Fruit fly (Drosophila melanogaster) whole organism, wandering third instar larva: ENCODE data around the gene Herc4.
A peak's percentile ranks its signal among the peaks of the same experiment; 100 is the strongest.

Source experiments
- Abd-B ChIP-seq: fragments of >200 bp; optimal IDR thresholded peaks from 2 replicates; lab custom pipeline; 2017; ENCODE audit warnings: missing biosample characterization, missing genetic modification characterization
- CG32264 ChIP-seq: fragments of 200-800 bp; sonication (Bioruptor generic); optimal IDR thresholded peaks from 2 replicates; lab custom pipeline; 2016; ENCODE audit warnings: missing biosample characterization, missing genetic modification characterization
- CG9705 ChIP-seq: fragments of 200-800 bp; sonication (Bioruptor generic); optimal IDR thresholded peaks from 2 replicates; lab custom pipeline; 2018; ENCODE audit warnings: missing biosample characterization, mild to moderate bottlenecking, missing genetic modification characterization
- CrebA ChIP-seq: fragments of 200-800 bp; sonication (Bioruptor generic); optimal IDR thresholded peaks from 2 replicates; lab custom pipeline; 2016; ENCODE audit warnings: missing biosample characterization, mild to moderate bottlenecking, missing genetic modification characterization, borderline replicate concordance
- Dfd ChIP-seq: fragments of >200 bp; optimal IDR thresholded peaks from 2 replicates; lab custom pipeline; 2017; ENCODE audit warnings: missing biosample characterization, missing genetic modification characterization
- Dif ChIP-seq: fragments of 200-275, 200-300 bp; sonication (Bioruptor generic); optimal IDR thresholded peaks from 2 replicates; lab custom pipeline; 2018; ENCODE audit warnings: missing biosample characterization, missing genetic modification characterization; ENCODE audit not compliant: partially characterized antibody
- GATAd ChIP-seq: sonication (Bioruptor generic); optimal IDR thresholded peaks from 2 replicates; lab custom pipeline; 2016; ENCODE audit warnings: missing biosample characterization, missing genetic modification characterization
- HLH106 ChIP-seq: fragments of 200-800 bp; optimal IDR thresholded peaks from 3 replicates; lab custom pipeline; 2019; ENCODE audit warnings: missing biosample characterization, mild to moderate bottlenecking, missing genetic modification characterization, moderate library complexity
- Hnf4 ChIP-seq: fragments of 200-800 bp; sonication (Bioruptor generic); optimal IDR thresholded peaks from 2 replicates; lab custom pipeline; 2016; ENCODE audit warnings: missing biosample characterization, mild to moderate bottlenecking, missing genetic modification characterization
- Hr78 ChIP-seq: fragments of >200 bp; optimal IDR thresholded peaks from 2 replicates; lab custom pipeline; 2017; ENCODE audit warnings: missing biosample characterization, missing genetic modification characterization
- Jra ChIP-seq: sonication (Bioruptor generic); optimal IDR thresholded peaks from 2 replicates; lab custom pipeline; 2016; ENCODE audit warnings: missing biosample characterization, missing genetic modification characterization
- Mio ChIP-seq: sonication (Bioruptor generic); optimal IDR thresholded peaks from 2 replicates; lab custom pipeline; 2016; ENCODE audit warnings: missing biosample characterization, missing genetic modification characterization
- Myc ChIP-seq: fragments of >200 bp; optimal IDR thresholded peaks from 2 replicates; lab custom pipeline; 2017
- N ChIP-seq: fragments of >200 bp; optimal IDR thresholded peaks from 2 replicates; lab custom pipeline; 2018; ENCODE audit warnings: missing biosample characterization, missing external identifiers, missing genetic modification characterization
- OdsH ChIP-seq: fragments of 200-800 bp; sonication (Bioruptor generic); optimal IDR thresholded peaks from 2 replicates; lab custom pipeline; 2016; ENCODE audit warnings: missing biosample characterization, mild to moderate bottlenecking, missing genetic modification characterization
- Rel ChIP-seq, 2 experiments: fragments of 200-800 bp; sonication (Bioruptor generic) in 1 of 2; optimal IDR thresholded peaks; 2 replicates in 1 of 2; 3 replicates in 1 of 2; lab custom pipeline; 2016 to 2019; ENCODE audit warnings: mild to moderate bottlenecking in 2 of 2, missing biosample characterization in 2 of 2, missing genetic modification characterization in 2 of 2, moderate library complexity in 1 of 2
- Sp1 ChIP-seq: fragments of 200-800 bp; sonication (Bioruptor generic); optimal IDR thresholded peaks from 3 replicates; lab custom pipeline; 2019; ENCODE audit warnings: missing biosample characterization, mild to moderate bottlenecking, missing genetic modification characterization, moderate library complexity
- Vsx2 ChIP-seq: fragments of 200-300, 225-300 bp; sonication (Bioruptor generic); optimal IDR thresholded peaks from 2 replicates; lab custom pipeline; 2018; ENCODE audit warnings: missing biosample characterization, missing genetic modification characterization; ENCODE audit not compliant: partially characterized antibody
- br ChIP-seq: fragments of 200-800 bp; sonication (Bioruptor generic); optimal IDR thresholded peaks from 2 replicates; lab custom pipeline; 2016; ENCODE audit warnings: missing biosample characterization, missing genetic modification characterization
- dl ChIP-seq, 2 experiments: fragments of 175-275, 200-275 bp in 1 of 2; fragments of 200-275 bp in 1 of 2; sonication (Bioruptor generic); optimal IDR thresholded peaks; lab custom pipeline; 2018; ENCODE audit warnings: mild to moderate bottlenecking in 2 of 2, missing biosample characterization in 2 of 2, missing genetic modification characterization in 2 of 2, moderate library complexity in 2 of 2; ENCODE audit not compliant: partially characterized antibody in 2 of 2, insufficient read depth in 1 of 2
- dmrt93B ChIP-seq: fragments of 200-800 bp; sonication (Bioruptor generic); optimal IDR thresholded peaks from 2 replicates; lab custom pipeline; 2018; ENCODE audit warnings: missing biosample characterization, mild to moderate bottlenecking, missing genetic modification characterization
- dsf ChIP-seq: sonication (Bioruptor generic); optimal IDR thresholded peaks from 2 replicates; lab custom pipeline; 2016; ENCODE audit warnings: missing biosample characterization, missing genetic modification characterization, borderline replicate concordance
- ey ChIP-seq: fragments of 200-800 bp; sonication (Bioruptor generic); optimal IDR thresholded peaks from 2 replicates; lab custom pipeline; 2016; ENCODE audit warnings: missing biosample characterization, missing genetic modification characterization
- foxo ChIP-seq, 2 experiments: fragments of 200-800 bp; sonication (Bioruptor generic); optimal IDR thresholded peaks; 2 replicates in 1 of 2; 3 replicates in 1 of 2; lab custom pipeline; 2016 to 2017; ENCODE audit warnings: missing biosample characterization in 2 of 2, missing genetic modification characterization in 2 of 2
- fru ChIP-seq: fragments of 200-800 bp; sonication (Bioruptor generic); optimal IDR thresholded peaks from 3 replicates; lab custom pipeline; 2016; ENCODE audit warnings: missing biosample characterization, mild to moderate bottlenecking, missing genetic modification characterization
- h ChIP-seq: fragments of 200-800 bp; sonication (Bioruptor generic); optimal IDR thresholded peaks from 3 replicates; lab custom pipeline; 2016; ENCODE audit warnings: missing biosample characterization, mild to moderate bottlenecking, missing genetic modification characterization
- jim ChIP-seq: fragments of 175-275, 200-325 bp; sonication (Bioruptor generic); optimal IDR thresholded peaks from 2 replicates; lab custom pipeline; 2016; ENCODE audit warnings: missing biosample characterization, mild to moderate bottlenecking, missing genetic modification characterization
- lola ChIP-seq: fragments of >200 bp; optimal IDR thresholded peaks from 2 replicates; lab custom pipeline; 2017; ENCODE audit warnings: missing biosample characterization, missing genetic modification characterization
- pan ChIP-seq: fragments of >200 bp; optimal IDR thresholded peaks from 2 replicates; lab custom pipeline; 2017
- psq ChIP-seq: fragments of 200-800 bp; sonication (Bioruptor generic); optimal IDR thresholded peaks from 3 replicates; lab custom pipeline; 2017; ENCODE audit warnings: missing biosample characterization, mild to moderate bottlenecking, missing genetic modification characterization, moderate library complexity
- rgr ChIP-seq: fragments of 200-800 bp; sonication (Bioruptor generic); optimal IDR thresholded peaks from 3 replicates; lab custom pipeline; 2016; ENCODE audit warnings: missing biosample characterization, mild to moderate bottlenecking, missing genetic modification characterization
- sage ChIP-seq: fragments of 200-800 bp; sonication (Bioruptor generic); optimal IDR thresholded peaks from 2 replicates; lab custom pipeline; 2016; ENCODE audit warnings: missing biosample characterization, mild to moderate bottlenecking, missing genetic modification characterization
- sv ChIP-seq: fragments of 200-800 bp; sonication (Bioruptor generic); optimal IDR thresholded peaks from 3 replicates; lab custom pipeline; 2016; ENCODE audit warnings: missing biosample characterization, missing genetic modification characterization
- tai ChIP-seq: sonication (Bioruptor generic); optimal IDR thresholded peaks from 2 replicates; lab custom pipeline; 2016; ENCODE audit warnings: missing biosample characterization, missing genetic modification characterization
- usp ChIP-seq: fragments of >200 bp; optimal IDR thresholded peaks from 2 replicates; lab custom pipeline; 2017; ENCODE audit warnings: missing biosample characterization, missing genetic modification characterization
- woc ChIP-seq: sonication (Bioruptor generic); optimal IDR thresholded peaks from 2 replicates; lab custom pipeline; 2016; ENCODE audit warnings: missing biosample characterization, mild to moderate bottlenecking, missing genetic modification characterization

Herc4 gene

DNA sequence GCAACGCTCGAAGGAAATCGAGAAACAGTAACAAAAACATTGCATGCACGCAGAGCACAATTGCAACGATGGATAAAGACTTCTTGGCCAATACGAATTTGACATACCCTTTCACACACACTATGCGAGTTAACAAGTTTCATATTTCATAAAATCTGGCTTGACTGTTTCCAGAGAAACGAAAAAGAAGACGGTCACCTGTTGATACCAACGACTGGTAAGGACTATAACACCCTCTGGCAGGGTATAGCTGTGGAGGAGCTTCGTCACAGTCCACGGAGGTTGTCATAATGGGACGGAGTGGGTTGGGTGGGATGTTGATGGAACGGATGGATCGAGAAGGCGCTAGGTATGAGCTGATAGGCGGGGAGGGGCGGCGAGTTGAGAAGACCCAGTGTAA is 34.8 kb downstream of the Herc4 start:
- TF ChIP-seq Sp1: peak; percentile 29
- TF ChIP-seq sage (GFP tag; lab: Kevin White, UChicago): no peak
- peak; percentile 9 for TF ChIP-seq psq (GFP tag; lab: Kevin White, UChicago)
- no peak for TF ChIP-seq Hr78 (GFP tag; lab: Kevin White, UChicago)
- TF ChIP-seq fru (GFP tag; lab: Kevin White, UChicago): peak; percentile 58
- peak; percentile 34 for TF ChIP-seq br (GFP tag; lab: Kevin White, UChicago)
- TF ChIP-seq ey (GFP tag; lab: Kevin White, UChicago): peak; percentile 66
- TF ChIP-seq rgr (GFP tag; lab: Kevin White, UChicago): peak; percentile 38
- TF ChIP-seq Dif (GFP tag; lab: Kevin White, UChicago): no peak
- no peak for TF ChIP-seq CrebA (GFP tag; lab: Kevin White, UChicago)
- no peak for TF ChIP-seq Abd-B (GFP tag; lab: Kevin White, UChicago)
- TF ChIP-seq woc (GFP tag; lab: Kevin White, UChicago): no peak
- peak; percentile 21 for TF ChIP-seq OdsH (GFP tag; lab: Kevin White, UChicago)
- no peak for TF ChIP-seq N (GFP tag; lab: Kevin White, UChicago)
- peak; percentile 32 for TF ChIP-seq HLH106 (tag; lab: Kevin White, UChicago)
- peak; percentile 49 for TF ChIP-seq h (GFP tag; lab: Kevin White, UChicago)
- TF ChIP-seq dmrt93B (GFP tag; lab: Kevin White, UChicago): no peak
- TF ChIP-seq foxo (GFP tag; optimal IDR thresholded peaks at IDR 0.05; lab: Kevin White, UChicago): peak in 1 of 2 experiments; percentile 62

DNA sequence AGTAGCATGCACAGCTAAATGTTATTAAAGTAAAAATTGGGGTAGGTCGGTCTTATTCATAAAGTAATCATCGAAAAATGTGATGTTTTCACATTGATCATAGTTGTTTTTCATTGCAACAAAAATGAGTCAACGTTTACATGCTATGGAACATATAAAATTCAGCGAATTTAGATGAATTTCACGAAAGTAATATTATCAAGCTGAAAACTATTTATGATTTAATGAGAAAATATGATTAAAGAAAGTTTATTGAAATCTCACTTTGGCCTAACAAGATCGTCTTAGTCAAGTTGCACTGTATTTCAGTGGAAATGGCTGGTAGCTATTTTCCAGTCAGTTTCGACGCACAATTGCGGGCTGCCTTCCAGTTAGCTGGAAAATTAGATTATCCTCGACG is 35.4 kb downstream of the Herc4 start:
- no peak for TF ChIP-seq br (GFP tag; lab: Kevin White, UChicago)
- TF ChIP-seq usp (GFP tag; lab: Kevin White, UChicago): no peak
- no peak for TF ChIP-seq Myc (lab: Kevin White, UChicago)
- TF ChIP-seq Jra: no peak
- TF ChIP-seq pan (lab: Kevin White, UChicago): no peak
- no peak for TF ChIP-seq foxo (GFP tag; optimal IDR thresholded peaks at IDR 0.05; lab: Kevin White, UChicago)
- TF ChIP-seq ey (GFP tag; lab: Kevin White, UChicago): no peak
- TF ChIP-seq h (GFP tag; lab: Kevin White, UChicago): no peak
- TF ChIP-seq Sp1: no peak
- TF ChIP-seq OdsH (GFP tag; lab: Kevin White, UChicago): no peak
- no peak for TF ChIP-seq dl (GFP tag; optimal IDR thresholded peaks at IDR 0.05; lab: Kevin White, UChicago; ENCODE audit: insufficient read depth in 1 of 2, partially characterized antibody in 2 of 2)
- TF ChIP-seq rgr (GFP tag; lab: Kevin White, UChicago): no peak
- TF ChIP-seq dmrt93B (GFP tag; lab: Kevin White, UChicago): no peak
- TF ChIP-seq fru (GFP tag; lab: Kevin White, UChicago): no peak
- no peak for TF ChIP-seq jim (GFP tag; lab: Kevin White, UChicago)
- TF ChIP-seq CG32264 (GFP tag; lab: Kevin White, UChicago): no peak

DNA sequence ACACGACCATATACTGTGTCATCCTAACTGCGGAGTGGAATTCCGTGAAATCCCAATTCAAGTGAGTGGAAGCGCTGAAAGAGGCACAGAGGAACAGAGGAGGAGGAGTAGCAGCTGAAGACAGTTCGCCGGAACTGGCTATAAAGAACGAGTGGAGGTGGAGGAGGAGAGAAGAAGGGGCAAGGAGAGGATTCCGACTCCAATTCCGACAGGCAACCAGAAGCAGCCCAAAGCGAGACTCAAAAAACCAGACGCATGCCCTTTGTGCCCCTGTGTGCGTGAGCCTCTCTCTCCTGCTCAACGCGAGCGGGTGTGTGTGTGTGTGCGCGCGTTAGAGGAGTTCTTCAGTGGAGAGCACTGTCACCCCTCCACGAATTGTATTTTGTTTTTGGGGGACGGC is 35.9 kb downstream of the Herc4 start:
- TF ChIP-seq Dif (GFP tag; lab: Kevin White, UChicago): peak; percentile 50
- TF ChIP-seq psq (GFP tag; lab: Kevin White, UChicago): peak; percentile 79
- TF ChIP-seq GATAd: no peak
- peak in 1 of 2 experiments; percentile 13 for TF ChIP-seq dl (GFP tag; optimal IDR thresholded peaks at IDR 0.05; lab: Kevin White, UChicago; ENCODE audit: insufficient read depth in 1 of 2, partially characterized antibody in 2 of 2)
- TF ChIP-seq fru (GFP tag; lab: Kevin White, UChicago): no peak
- TF ChIP-seq, all 38 proteins: peak for 3

DNA sequence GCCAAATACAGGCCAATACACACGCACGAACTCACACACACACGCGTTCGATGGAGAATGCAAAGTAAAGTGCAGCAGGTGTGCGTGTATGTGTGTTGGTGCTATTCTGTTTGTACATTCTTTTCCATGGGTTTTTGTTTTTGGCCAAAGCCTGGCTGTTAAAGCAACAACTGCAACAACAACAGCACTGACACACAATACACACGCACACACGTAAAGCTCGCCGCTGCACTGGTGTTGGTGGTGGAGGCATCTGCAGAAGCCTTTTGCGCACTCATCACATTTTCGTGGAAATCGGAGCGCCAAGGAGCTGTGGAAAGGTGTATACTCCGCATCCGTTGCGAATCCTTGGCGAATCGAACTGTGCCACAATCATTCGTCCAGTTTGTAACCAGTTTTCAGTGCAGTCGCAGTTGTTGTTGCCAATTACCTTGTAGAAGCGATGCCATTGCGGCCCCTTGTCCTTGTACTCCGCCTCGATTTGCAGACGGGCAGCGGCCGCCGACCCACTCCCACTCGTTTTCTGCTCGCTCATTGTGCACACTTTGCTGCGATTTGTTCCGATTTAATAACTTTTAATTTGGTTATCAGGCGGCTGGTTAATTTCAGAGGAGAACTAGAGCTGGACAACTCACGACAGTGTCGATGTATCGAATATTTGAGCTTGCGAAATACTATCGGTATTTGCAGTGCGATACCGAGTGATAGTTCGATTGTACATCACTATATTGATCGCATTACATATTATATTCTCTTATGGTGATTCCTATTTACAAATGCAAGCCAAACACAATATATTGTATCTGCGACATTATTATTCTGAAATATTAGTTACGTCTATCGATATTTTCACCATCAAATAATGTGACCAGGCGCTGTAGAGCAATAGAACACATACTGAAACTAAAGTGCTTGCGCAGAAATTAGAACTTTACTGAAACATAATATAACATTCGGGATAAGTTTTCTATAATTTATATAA is 36.7 kb downstream of the Herc4 start:
- TF ChIP-seq CrebA (GFP tag; lab: Kevin White, UChicago): no peak
- TF ChIP-seq Rel (GFP tag; optimal IDR thresholded peaks at IDR 0.05; lab: Kevin White, UChicago): no peak
- peak; percentile 1 for TF ChIP-seq Rel (tag; optimal IDR thresholded peaks at IDR 0.05; lab: Kevin White, UChicago)
- no peak for TF ChIP-seq lola (GFP tag; lab: Kevin White, UChicago)
- peak; percentile 65 for TF ChIP-seq N (GFP tag; lab: Kevin White, UChicago)
- no peak for TF ChIP-seq Dif (GFP tag; lab: Kevin White, UChicago)
- peak; percentile 46 for TF ChIP-seq dsf (GFP tag; lab: Kevin White, UChicago)
- no peak for TF ChIP-seq Hr78 (GFP tag; lab: Kevin White, UChicago)
- peak; percentile 1 for TF ChIP-seq Jra
- TF ChIP-seq CG9705 (GFP tag; lab: Kevin White, UChicago): no peak
- no peak for TF ChIP-seq CG32264 (GFP tag; lab: Kevin White, UChicago)
- TF ChIP-seq jim (GFP tag; lab: Kevin White, UChicago): no peak
- no peak for TF ChIP-seq sv
- no peak for TF ChIP-seq Mio (GFP tag; lab: Kevin White, UChicago)
- TF ChIP-seq Vsx2: no peak
- TF ChIP-seq ey (GFP tag; lab: Kevin White, UChicago): peak; percentile 38
- TF ChIP-seq Hnf4 (GFP tag; lab: Kevin White, UChicago): peak; percentile 76
- peak; percentile 42 for TF ChIP-seq woc (GFP tag; lab: Kevin White, UChicago)
- peak; percentile 60 for TF ChIP-seq HLH106 (tag; lab: Kevin White, UChicago)
- no peak for TF ChIP-seq GATAd
- peak; percentile 11 for TF ChIP-seq dmrt93B (GFP tag; lab: Kevin White, UChicago)
- TF ChIP-seq rgr (GFP tag; lab: Kevin White, UChicago): peak; percentile 28
- peak; percentile 8 for TF ChIP-seq br (GFP tag; lab: Kevin White, UChicago)
- TF ChIP-seq h (GFP tag; lab: Kevin White, UChicago): peak; percentile 44
- no peak for TF ChIP-seq pan (lab: Kevin White, UChicago)
- no peak for TF ChIP-seq tai (GFP tag; lab: Kevin White, UChicago)
- TF ChIP-seq Dfd (GFP tag; lab: Kevin White, UChicago): no peak
